Worm (Caenorhabditis elegans) whole organism, young adult: ENCODE data around the gene ZK105.6.

Source experiments
- B0336.3 ChIP-seq: fragments of 200-800 bp; sonication (Bioruptor generic); IDR thresholded peaks from 2 replicates; pipeline ENCODE4 v1.3.6; 2022; ENCODE audit warnings: missing genetic modification characterization, missing compliant biosample characterization
- D2030.7 ChIP-seq: fragments of 200-800 bp; sonication (Bioruptor generic); IDR thresholded peaks from 2 replicates; pipeline ENCODE4 v1.3.6; 2022; ENCODE audit warnings: missing genetic modification reagents, missing genetic modification characterization, missing compliant biosample characterization
- F22D6.2 ChIP-seq: sonication (generic microtip); optimal IDR thresholded peaks from 2 replicates; lab custom pipeline; 2016; ENCODE audit warnings: mild to moderate bottlenecking, missing genetic modification characterization, missing compliant biosample characterization
- F23B12.7 ChIP-seq: sonication (generic microtip); optimal IDR thresholded peaks from 2 replicates; lab custom pipeline; 2017; ENCODE audit warnings: missing genetic modification characterization, mild to moderate bottlenecking, missing compliant biosample characterization, antibody characterized with exemption, moderate library complexity; ENCODE audit not compliant: insufficient read depth
- F33H1.4 ChIP-seq: fragments of 200-800 bp; sonication (Bioruptor generic); IDR thresholded peaks from 2 replicates; pipeline ENCODE4 v1.3.6; 2022; ENCODE audit warnings: missing genetic modification reagents, missing genetic modification characterization, missing compliant biosample characterization
- F37B4.10 ChIP-seq: fragments of 200-800 bp; sonication (Bioruptor generic); IDR thresholded peaks from 2 replicates; pipeline ENCODE4 v1.3.6; 2022; ENCODE audit warnings: missing genetic modification characterization, missing compliant biosample characterization
- F39B2.1 ChIP-seq: fragments of 200-800 bp; sonication (Bioruptor generic); IDR thresholded peaks from 2 replicates; pipeline ENCODE4 v1.3.6; 2022; ENCODE audit warnings: missing genetic modification reagents, missing genetic modification characterization, missing compliant biosample characterization
- F52B5.7 ChIP-seq: sonication (generic microtip); optimal IDR thresholded peaks from 2 replicates; lab custom pipeline; 2016; ENCODE audit warnings: mild to moderate bottlenecking, missing genetic modification characterization, missing compliant biosample characterization
- F57A8.1 ChIP-seq: fragments of 200-800 bp; sonication (Bioruptor generic); optimal IDR thresholded peaks from 2 replicates; lab custom pipeline; 2018; ENCODE audit warnings: mild to moderate bottlenecking, missing genetic modification characterization, moderate library complexity, missing compliant biosample characterization
- T26A5.8 ChIP-seq: sonication (generic microtip); optimal IDR thresholded peaks from 2 replicates; lab custom pipeline; 2016; ENCODE audit warnings: missing genetic modification characterization, missing compliant biosample characterization
- Y67H2A.10 ChIP-seq: fragments of 200-800 bp; sonication (Bioruptor generic); conservative IDR thresholded peaks from 2 replicates; pipeline ENCODE4 v1.3.6; 2022; ENCODE audit warnings: missing genetic modification reagents, missing genetic modification characterization, missing compliant biosample characterization
- Y95B8A.8 ChIP-seq: fragments of 200-800 bp; sonication (Bioruptor generic); IDR thresholded peaks from 2 replicates; pipeline ENCODE4 v1.3.6; 2022; ENCODE audit warnings: missing genetic modification reagents, missing genetic modification characterization, missing compliant biosample characterization
- aptf-2 ChIP-seq: fragments of 200-800 bp; sonication (Bioruptor generic); conservative IDR thresholded peaks from 2 replicates; pipeline ENCODE4 v1.3.6; 2022; ENCODE audit warnings: missing genetic modification reagents, missing genetic modification characterization, missing compliant biosample characterization
- aptf-3 ChIP-seq: fragments of 200-800 bp; sonication (Bioruptor generic); IDR thresholded peaks from 2 replicates; pipeline ENCODE4 v1.3.6; 2022; ENCODE audit warnings: missing genetic modification characterization, missing compliant biosample characterization
- atf-7 ChIP-seq: sonication (generic microtip); optimal IDR thresholded peaks from 2 replicates; lab custom pipeline; 2017; ENCODE audit warnings: mild to moderate bottlenecking, missing genetic modification characterization, missing compliant biosample characterization
- die-1 ChIP-seq: sonication (generic microtip); optimal IDR thresholded peaks from 2 replicates; lab custom pipeline; 2016; ENCODE audit warnings: missing genotype, mild to moderate bottlenecking, missing genetic modification characterization, missing compliant biosample characterization
- dpff-1 ChIP-seq: sonication (generic microtip); optimal IDR thresholded peaks from 2 replicates; lab custom pipeline; 2017; ENCODE audit warnings: mild to moderate bottlenecking, missing genetic modification characterization, missing compliant biosample characterization
- dpl-1 ChIP-seq: fragments of 150-350 bp; optimal IDR thresholded peaks from 2 replicates; lab custom pipeline; 2014; ENCODE audit warnings: missing biosample characterization, missing genetic modification reagents, missing genetic modification characterization
- hmg-1.2 ChIP-seq: fragments of 200-800 bp; sonication (Bioruptor generic); IDR thresholded peaks from 2 replicates; pipeline ENCODE4 v1.3.6; 2022; ENCODE audit warnings: missing genetic modification reagents, missing genetic modification characterization, missing compliant biosample characterization
- lag-1 ChIP-seq: fragments of 200-800 bp; sonication (Bioruptor generic); IDR thresholded peaks from 2 replicates; pipeline ENCODE4 v1.3.6; 2022; ENCODE audit warnings: missing genetic modification reagents, missing genetic modification characterization, missing compliant biosample characterization
- let-607 ChIP-seq, 2 experiments: fragments of 200-800 bp in 1 of 2; sonication (Bioruptor generic) in 1 of 2; sonication (generic microtip) in 1 of 2; optimal IDR thresholded peaks; 2 replicates each; lab custom pipeline; 2016 to 2018; ENCODE audit warnings: mild to moderate bottlenecking in 2 of 2, missing compliant biosample characterization in 2 of 2, missing genetic modification characterization in 2 of 2, moderate library complexity in 2 of 2, missing genotype in 1 of 2
- lir-1 ChIP-seq: fragments of 200-800 bp; sonication (Bioruptor generic); conservative IDR thresholded peaks from 2 replicates; pipeline ENCODE4 v1.3.6; 2022; ENCODE audit warnings: missing genetic modification reagents, missing genetic modification characterization, missing compliant biosample characterization
- lsl-1 ChIP-seq: fragments of 200-800 bp; sonication (Bioruptor generic); optimal IDR thresholded peaks from 2 replicates; lab custom pipeline; 2018; ENCODE audit warnings: mild to moderate bottlenecking, missing genetic modification characterization, moderate library complexity, missing compliant biosample characterization
- mcd-1 ChIP-seq: fragments of 200-800 bp; sonication (Bioruptor generic); IDR thresholded peaks from 2 replicates; pipeline ENCODE4 v1.3.6; 2022; ENCODE audit warnings: missing genetic modification reagents, missing genetic modification characterization, missing compliant biosample characterization
- mes-4 ChIP-seq: sonication (generic microtip); optimal IDR thresholded peaks from 2 replicates; lab custom pipeline; 2016; ENCODE audit warnings: missing genotype, missing genetic modification characterization, missing compliant biosample characterization
- nhr-179 ChIP-seq: sonication (generic microtip); optimal IDR thresholded peaks from 2 replicates; lab custom pipeline; 2016; ENCODE audit warnings: mild to moderate bottlenecking, missing genetic modification characterization, missing compliant biosample characterization
- nhr-80 ChIP-seq: sonication (generic microtip); optimal IDR thresholded peaks from 2 replicates; lab custom pipeline; 2016; ENCODE audit warnings: missing genetic modification characterization, missing compliant biosample characterization
- nhr-90 ChIP-seq: sonication (generic microtip); optimal IDR thresholded peaks from 2 replicates; lab custom pipeline; 2016; ENCODE audit warnings: missing genotype, mild to moderate bottlenecking, missing genetic modification characterization, missing compliant biosample characterization
- pha-4 ChIP-seq: fragments of 150-350 bp; sonication (generic microtip); optimal IDR thresholded peaks from 2 replicates; lab custom pipeline; 2014; ENCODE audit warnings: missing biosample characterization, missing genetic modification reagents, missing genetic modification characterization
- snpc-1.1 ChIP-seq: sonication (generic microtip); optimal IDR thresholded peaks from 2 replicates; lab custom pipeline; 2017; ENCODE audit warnings: missing genetic modification characterization, mild to moderate bottlenecking, missing compliant biosample characterization, antibody characterized with exemption, moderate library complexity, missing genotype, missing genetic modification reagents; ENCODE audit not compliant: insufficient read depth
- snpc-1.3 ChIP-seq: sonication (generic microtip); optimal IDR thresholded peaks from 2 replicates; lab custom pipeline; 2017; ENCODE audit warnings: missing genetic modification characterization, mild to moderate bottlenecking, missing compliant biosample characterization, antibody characterized with exemption, moderate library complexity, missing genotype, missing genetic modification reagents; ENCODE audit not compliant: insufficient read depth
- snpc-3.4 ChIP-seq: sonication (generic microtip); optimal IDR thresholded peaks from 2 replicates; lab custom pipeline; 2017; ENCODE audit warnings: missing genetic modification characterization, mild to moderate bottlenecking, missing compliant biosample characterization, antibody characterized with exemption, moderate library complexity, missing genotype, missing genetic modification reagents
- snpc-4 ChIP-seq, 5 experiments: fragments of 150-350 bp in 1 of 5; sonication (generic microtip) in 4 of 5; optimal IDR thresholded peaks; 2 replicates each; lab custom pipeline; 2014 to 2018; ENCODE audit warnings: missing genetic modification characterization in 5 of 5, missing biosample characterization in 3 of 5, antibody characterized with exemption in 2 of 5, mild to moderate bottlenecking in 2 of 5, missing compliant biosample characterization in 2 of 5, missing genotype in 2 of 5, moderate library complexity in 2 of 5, missing genetic modification reagents in 1 of 5
- sptf-2 ChIP-seq: fragments of 200-800 bp; sonication (Bioruptor generic); optimal IDR thresholded peaks from 2 replicates; lab custom pipeline; 2018; ENCODE audit warnings: mild to moderate bottlenecking, missing genetic modification characterization, missing compliant biosample characterization
- tbx-9 ChIP-seq: sonication (generic microtip); optimal IDR thresholded peaks from 2 replicates; lab custom pipeline; 2016; ENCODE audit warnings: borderline replicate concordance, missing genetic modification characterization, inconsistent platforms, missing compliant biosample characterization
- tlf-1 ChIP-seq: fragments of 200-800 bp; sonication (Bioruptor generic); optimal IDR thresholded peaks from 2 replicates; lab custom pipeline; 2018; ENCODE audit warnings: mild to moderate bottlenecking, missing genetic modification characterization, missing compliant biosample characterization
- unc-130 ChIP-seq: sonication (generic microtip); optimal IDR thresholded peaks from 2 replicates; lab custom pipeline; 2016; ENCODE audit warnings: missing genetic modification reagents, missing genetic modification characterization, missing compliant biosample characterization
- unc-62 ChIP-seq: fragments of 150-350 bp; optimal IDR thresholded peaks from 2 replicates; lab custom pipeline; 2014; ENCODE audit warnings: missing biosample characterization, missing genetic modification reagents, missing genetic modification characterization
- ztf-18 ChIP-seq: sonication (generic microtip); optimal IDR thresholded peaks from 2 replicates; lab custom pipeline; 2016; ENCODE audit warnings: missing genotype, mild to moderate bottlenecking, missing genetic modification characterization, missing compliant biosample characterization
- ztf-22 ChIP-seq: fragments of 200-800 bp; sonication (Bioruptor generic); optimal IDR thresholded peaks from 2 replicates; lab custom pipeline; 2018; ENCODE audit warnings: mild to moderate bottlenecking, missing genetic modification characterization, moderate library complexity, missing compliant biosample characterization
- ztf-6 ChIP-seq: fragments of 200-800 bp; sonication (Bioruptor generic); IDR thresholded peaks from 2 replicates; pipeline ENCODE4 v1.3.6; 2022; ENCODE audit warnings: missing genetic modification reagents, missing genetic modification characterization, missing compliant biosample characterization

Gene ZK105.6

ce11 chrV:7755991-7756390 is 32.1 kb upstream of the ZK105.6 start:
- TF ChIP-seq lsl-1 (GFP tag; lab: Kevin White, UChicago): no peak
- TF ChIP-seq nhr-90 (tag; lab: Kevin White, UChicago): no peak
- TF ChIP-seq F33H1.4 (GFP tag; lab: Robert Waterston, UW): no peak
- no peak for TF ChIP-seq aptf-2 (GFP tag; lab: Robert Waterston, UW)
- TF ChIP-seq T26A5.8: no peak
- no peak for TF ChIP-seq F57A8.1 (GFP tag; lab: Kevin White, UChicago)
- TF ChIP-seq ztf-18: no peak

ce11 chrV:7754557-7754956 is 30.7 kb upstream of the ZK105.6 start, which contains the start of gene T05B11.4:
Gene T05B11.4 (minus strand): TSS chrV:7754657.
- TF ChIP-seq snpc-1.3 (tag; lab: Kevin White, UChicago) (no peak), mes-4 (no peak), snpc-4 (GFP tag; optimal IDR thresholded peaks at IDR 0.05; lab: Kevin White, UChicago) (no peak), snpc-4 (tag; optimal IDR thresholded peaks at IDR 0.05; lab: Kevin White, UChicago) (no peak), snpc-3.4 (no peak)

- TF ChIP-seq tbx-9 (tag; lab: Kevin White, UChicago) (no peak), unc-130 (GFP tag; lab: Kevin White, UChicago) (no peak), mcd-1 (GFP tag; lab: Robert Waterston, UW) (no peak), hmg-1.2 (GFP tag; lab: Robert Waterston, UW) (no peak), tlf-1 (GFP tag; lab: Kevin White, UChicago) (no peak), atf-7 (tag; lab: Kevin White, UChicago) (no peak), snpc-3.4 (no peak), ztf-6 (no peak), F22D6.2 (tag; lab: Kevin White, UChicago) (no peak), F39B2.1 (GFP tag; lab: Robert Waterston, UW) (no peak), Y67H2A.10 (GFP tag; lab: Robert Waterston, UW) (no peak), let-607 (tag; optimal IDR thresholded peaks at IDR 0.05; lab: Kevin White, UChicago) (peak; percentile 85 to 92), nhr-80 (tag; lab: Kevin White, UChicago) (peak; percentile 62)
- TF ChIP-seq, all 124 proteins: peak for 2
Observed at ce11 chrV:7749708-7750107, 25.8 kb upstream of the ZK105.6 start.

- TF ChIP-seq tbx-9 (tag; lab: Kevin White, UChicago) (no peak), F37B4.10 (GFP tag; lab: Robert Waterston, UW) (no peak), lsl-1 (GFP tag; lab: Kevin White, UChicago) (no peak), sptf-2 (GFP tag; lab: Kevin White, UChicago) (no peak), snpc-1.1 (tag; lab: Kevin White, UChicago) (no peak), nhr-179 (tag; lab: Kevin White, UChicago) (no peak), die-1 (tag; lab: Kevin White, UChicago) (no peak), hmg-1.2 (GFP tag; lab: Robert Waterston, UW) (no peak), F23B12.7 (tag; lab: Kevin White, UChicago) (no peak), unc-62 (GFP tag; lab: Kevin White, UChicago) (peak; percentile 58), mcd-1 (GFP tag; lab: Robert Waterston, UW) (no peak), dpff-1 (tag; lab: Kevin White, UChicago) (no peak), D2030.7 (no peak), lir-1 (GFP tag; lab: Robert Waterston, UW) (no peak), let-607 (tag; optimal IDR thresholded peaks at IDR 0.05; lab: Kevin White, UChicago) (peak; percentile 90 to 94), B0336.3 (no peak), atf-7 (tag; lab: Kevin White, UChicago) (peak; percentile 87), lag-1 (GFP tag; lab: Robert Waterston, UW) (no peak), aptf-3 (GFP tag; lab: Robert Waterston, UW) (no peak), ztf-22 (GFP tag; lab: Kevin White, UChicago) (peak; percentile 67), Y95B8A.8 (GFP tag; lab: Robert Waterston, UW) (no peak), snpc-4 (GFP tag; optimal IDR thresholded peaks at IDR 0.05; lab: Kevin White, UChicago) (no peak), snpc-4 (tag; optimal IDR thresholded peaks at IDR 0.05; lab: Kevin White, UChicago) (no peak), F33H1.4 (GFP tag; lab: Robert Waterston, UW) (no peak), F52B5.7 (tag; lab: Kevin White, UChicago) (no peak), dpl-1 (no peak), pha-4 (tag; lab: Kevin White, UChicago) (no peak)
Observed at ce11 chrV:7747987-7748607, 24.2 kb upstream of the ZK105.6 start.
